Worm (Caenorhabditis elegans): ENCODE data around the gene Y39G8B.13.
"Not testable (repeated sequence)": the region's sequence is repeated elsewhere in the genome, so short reads cannot be mapped to it uniquely, and the experiment has no call there.

- TF ChIP-seq tab-1 (GFP tag; IDR thresholded peaks at IDR 0.05) (0 out of 2 replicates have a peak, but pooled peaks have one; percentile 75), ztf-29 (GFP tag; IDR thresholded peaks at IDR 0.05) (peak; percentile 19; the same call in 1 of the 2 replicates), flt-1 (GFP tag; IDR thresholded peaks at IDR 0.05) (peak; percentile 76; the same call in 1 of the 2 replicates), T22C8.4 (GFP tag; IDR thresholded peaks at IDR 0.05) (peak; percentile 42; the same call in 1 of the 2 replicates), ref-1 (GFP tag; conservative IDR thresholded peaks at IDR 0.05) (peak; percentile 51; the same call in 1 of the 2 replicates)
- not testable (repeated sequence) for TF ChIP-seq med-1 (GFP tag; optimal IDR thresholded peaks at IDR 0.05; ENCODE audit: insufficient read depth); cog-1 (tag; optimal IDR thresholded peaks at IDR 0.05); klf-2 (GFP tag; conservative IDR thresholded peaks at IDR 0.05)
Observed at ce11 chrII:14019625-14020024, 36.8 kb upstream of the Y39G8B.13 start.
